Worm (Caenorhabditis elegans): ENCODE measurements around the gene M01B2.10.
"Not testable (repeated sequence)": the region's sequence is repeated elsewhere in the genome, so short reads cannot be mapped to it uniquely, and the experiment has no call there.

The M01B2.10 gene

DNA sequence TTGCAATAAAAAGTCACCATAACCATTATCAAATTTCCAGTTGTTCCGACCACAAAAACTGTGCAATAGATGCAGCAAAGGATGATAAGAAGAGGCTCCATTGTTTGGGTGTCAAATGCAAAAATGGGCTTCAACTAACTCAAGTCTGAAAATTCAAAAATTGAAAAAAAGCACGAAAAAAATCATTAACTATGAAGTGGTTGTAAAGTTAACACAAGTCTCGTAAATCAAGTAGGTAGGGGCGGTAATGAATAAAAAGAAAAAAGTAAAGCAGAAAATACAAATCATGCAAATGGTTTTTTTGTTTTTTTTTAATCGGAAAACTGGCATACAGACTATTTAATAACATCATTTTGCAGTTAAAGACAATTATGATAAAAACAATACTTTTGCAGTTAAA is 5.6 kb downstream of the M01B2.10 start, which contains the start of gene srsx-39:
Gene srsx-39 (minus strand): TSS at position 101 of the 400 bp plus-strand sequence.
- TF ChIP-seq sea-2 (GFP tag; optimal IDR thresholded peaks at IDR 0.05); R02D3.7 (tag; optimal IDR thresholded peaks at IDR 0.05); mdl-1 (tag; optimal IDR thresholded peaks at IDR 0.05): not testable (repeated sequence)

DNA sequence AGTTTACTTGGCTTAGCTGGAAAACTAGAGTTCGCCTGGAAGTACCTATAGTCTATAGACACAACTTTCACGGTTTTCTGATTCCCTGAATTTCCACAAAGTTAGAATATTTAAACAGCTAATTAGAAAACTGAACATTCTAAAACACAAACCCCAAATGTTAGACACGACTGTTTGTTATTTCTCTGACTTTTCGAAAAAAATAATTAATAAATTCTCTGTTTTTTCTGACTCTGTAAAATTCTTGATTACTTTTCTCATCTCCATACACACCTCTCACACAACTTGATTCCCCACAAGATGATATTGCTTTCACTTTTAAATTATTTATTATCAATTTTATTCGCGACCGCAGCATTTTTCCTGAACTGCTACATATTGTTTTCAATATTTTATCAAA is 8.7 kb downstream of the M01B2.10 start, which contains the start of gene srbc-75:
Gene srbc-75 (plus strand): TSS at position 301 of the 400 bp plus-strand sequence.
- no peak for TF ChIP-seq ceh-82 (tag; optimal IDR thresholded peaks at IDR 0.05)
- TF ChIP-seq lsy-12 (tag; optimal IDR thresholded peaks at IDR 0.05) = no peak
- no peak for TF ChIP-seq nhr-25 (tag; optimal IDR thresholded peaks at IDR 0.05)
- no peak for TF ChIP-seq ztf-11 (tag; optimal IDR thresholded peaks at IDR 0.05)
- TF ChIP-seq fkh-10 (GFP tag; optimal IDR thresholded peaks at IDR 0.05) = no peak
- no peak for TF ChIP-seq aly-2 (tag; optimal IDR thresholded peaks at IDR 0.05)
- no peak for TF ChIP-seq jun-1 (tag; optimal IDR thresholded peaks at IDR 0.05)
- no peak for TF ChIP-seq pha-4 (tag; optimal IDR thresholded peaks at IDR 0.05)
- TF ChIP-seq nhr-23 (tag; optimal IDR thresholded peaks at IDR 0.05) = no peak
- no peak for TF ChIP-seq zag-1 (tag; optimal IDR thresholded peaks at IDR 0.05)
- no peak for TF ChIP-seq unc-62 (GFP tag; optimal IDR thresholded peaks at IDR 0.05)
- no peak for TF ChIP-seq nhr-11 (tag; optimal IDR thresholded peaks at IDR 0.05)
- TF ChIP-seq R02D3.7 (tag; optimal IDR thresholded peaks at IDR 0.05) = no peak
- TF ChIP-seq ztf-4 (tag; optimal IDR thresholded peaks at IDR 0.05) = no peak

DNA sequence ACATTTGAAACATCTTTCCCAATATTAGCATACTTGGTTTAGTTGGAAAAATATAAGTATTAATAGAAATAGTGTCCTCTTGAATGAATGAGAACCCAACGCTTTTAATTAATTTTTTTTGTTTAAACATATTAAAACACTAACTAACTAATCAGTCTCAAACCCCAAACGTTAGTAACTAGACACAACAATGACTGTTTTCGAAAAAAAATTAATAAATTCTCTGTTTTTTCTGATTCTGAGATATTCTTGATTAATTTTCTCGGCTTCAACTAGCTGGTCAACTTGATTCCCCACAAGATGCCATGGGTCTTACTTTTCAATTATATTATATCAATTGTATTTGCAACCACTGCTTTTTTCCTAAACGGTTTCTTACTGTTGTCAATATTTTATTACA is 10.2 kb downstream of the M01B2.10 start, which contains the start of gene srbc-76:
Gene srbc-76 (plus strand): TSS at position 301 of the 400 bp plus-strand sequence.
- TF ChIP-seq nhr-23 (tag; optimal IDR thresholded peaks at IDR 0.05) (no peak), snpc-4 (tag; optimal IDR thresholded peaks at IDR 0.05) (no peak), ceh-82 (tag; optimal IDR thresholded peaks at IDR 0.05) (no peak), pha-4 (tag; optimal IDR thresholded peaks at IDR 0.05) (no peak), nhr-77 (tag; optimal IDR thresholded peaks at IDR 0.05) (no peak), sea-2 (GFP tag; optimal IDR thresholded peaks at IDR 0.05) (no peak), nhr-43 (tag; optimal IDR thresholded peaks at IDR 0.05; ENCODE audit: poor library complexity, severe bottlenecking) (no peak), elt-2 (tag; optimal IDR thresholded peaks at IDR 0.05) (no peak), lsy-12 (tag; optimal IDR thresholded peaks at IDR 0.05) (no peak), tbx-2 (tag; optimal IDR thresholded peaks at IDR 0.05) (no peak), ztf-4 (tag; optimal IDR thresholded peaks at IDR 0.05) (no peak), eor-1 (tag; optimal IDR thresholded peaks at IDR 0.05) (no peak), elt-3 (tag; optimal IDR thresholded peaks at IDR 0.05) (no peak), nhr-28 (tag; optimal IDR thresholded peaks at IDR 0.05) (no peak), mml-1 (tag; optimal IDR thresholded peaks at IDR 0.05) (no peak), egl-5 (tag; optimal IDR thresholded peaks at IDR 0.05) (no peak)

DNA sequence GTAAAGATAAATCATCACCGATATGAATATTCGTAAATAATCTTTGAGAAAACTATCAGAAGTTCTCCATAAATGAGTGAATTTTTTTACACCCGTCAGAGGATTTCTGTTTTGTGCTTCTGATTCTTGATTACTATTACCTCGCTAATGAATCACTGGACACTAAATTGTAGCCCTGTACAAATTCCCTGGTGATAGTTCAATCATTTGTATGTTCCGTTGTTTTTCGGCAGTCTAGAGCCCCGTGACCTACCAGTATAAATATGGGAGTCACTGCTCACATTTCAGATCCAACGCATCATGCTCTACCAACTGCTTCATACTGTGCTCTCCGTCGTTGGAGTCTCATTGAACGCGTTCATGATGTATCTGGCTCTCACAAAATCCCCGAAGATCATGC is 11.9 kb downstream of the M01B2.10 start, which contains the start of gene srd-28:
Gene srd-28 (plus strand): TSS at position 301 of the 400 bp plus-strand sequence.
- TF ChIP-seq nhr-23 (tag; optimal IDR thresholded peaks at IDR 0.05); nfya-1 (tag; optimal IDR thresholded peaks at IDR 0.05; ENCODE audit: insufficient read depth); nhr-43 (tag; optimal IDR thresholded peaks at IDR 0.05; ENCODE audit: poor library complexity, severe bottlenecking): not testable (repeated sequence)

DNA sequence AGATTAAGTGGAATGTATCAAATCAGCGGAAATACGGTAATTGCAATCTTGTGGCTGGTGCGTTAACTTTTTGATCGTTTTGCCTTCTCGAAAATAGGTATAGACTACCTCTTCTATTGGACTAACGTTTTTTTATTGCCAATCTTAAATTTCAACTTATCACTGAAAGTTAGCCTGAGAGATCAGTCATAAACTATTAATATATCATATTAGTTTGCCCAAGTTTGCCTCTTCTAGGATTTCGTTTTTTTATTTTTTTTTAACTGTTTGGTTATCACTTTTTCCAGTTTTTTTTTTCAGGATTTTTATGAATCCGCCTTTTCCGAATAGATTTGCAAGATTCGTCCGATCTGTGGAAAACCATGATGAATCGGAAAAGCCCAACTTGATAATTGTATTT is 17.8 kb downstream of the M01B2.10 start, which contains the start of gene kin-30:
Gene kin-30 (plus strand): TSS at position 301 of the 400 bp plus-strand sequence.
- no peak for TF ChIP-seq lin-15B (tag; optimal IDR thresholded peaks at IDR 0.05)
- TF ChIP-seq nhr-76 (tag; optimal IDR thresholded peaks at IDR 0.05) = no peak
- TF ChIP-seq elt-2 (tag; optimal IDR thresholded peaks at IDR 0.05) = no peak
- TF ChIP-seq sea-2 (GFP tag; optimal IDR thresholded peaks at IDR 0.05) = no peak
- no peak for TF ChIP-seq nhr-28 (tag; optimal IDR thresholded peaks at IDR 0.05)
- no peak for TF ChIP-seq elt-1 (tag; optimal IDR thresholded peaks at IDR 0.05)
- no peak for TF ChIP-seq jun-1 (tag; optimal IDR thresholded peaks at IDR 0.05)
- no peak for TF ChIP-seq nfya-1 (tag; optimal IDR thresholded peaks at IDR 0.05; ENCODE audit: insufficient read depth)
- no peak for TF ChIP-seq zag-1 (tag; optimal IDR thresholded peaks at IDR 0.05)
- TF ChIP-seq fos-1 (tag; optimal IDR thresholded peaks at IDR 0.05) = no peak
- TF ChIP-seq ztf-11 (tag; optimal IDR thresholded peaks at IDR 0.05) = no peak
- TF ChIP-seq mdl-1 (tag; optimal IDR thresholded peaks at IDR 0.05) = no peak
- no peak for TF ChIP-seq egl-5 (tag; optimal IDR thresholded peaks at IDR 0.05)

All from whole organism, L3 larva.